Worm (Caenorhabditis elegans) whole organism, L4 larva: ENCODE data around the gene srlf-2.

Source experiments
- D1046.2 ChIP-seq: fragments of 200-800 bp; sonication (Bioruptor generic); IDR thresholded peaks from 2 replicates; pipeline ENCODE4 v1.3.6; 2022; ENCODE audit warnings: missing genetic modification characterization, missing compliant biosample characterization
- F26F4.8 ChIP-seq: fragments of 200-800 bp; sonication (Bioruptor generic); conservative IDR thresholded peaks from 2 replicates; pipeline ENCODE4 v1.3.6; 2022; ENCODE audit warnings: missing genetic modification characterization, missing compliant biosample characterization
- R02D3.7 ChIP-seq: fragments of 150-350 bp; sonication (generic microtip); optimal IDR thresholded peaks from 3 replicates; lab custom pipeline; 2014; ENCODE audit warnings: missing biosample characterization, missing genetic modification characterization
- T20F7.1 ChIP-seq: fragments of 200-800 bp; sonication (Bioruptor generic); optimal IDR thresholded peaks from 2 replicates; lab custom pipeline; 2018; ENCODE audit warnings: mild to moderate bottlenecking, missing genetic modification characterization, missing compliant biosample characterization
- Y48G9A.11 ChIP-seq: fragments of 200-800 bp; sonication (Bioruptor generic); IDR thresholded peaks from 2 replicates; pipeline ENCODE4 v1.3.6; 2022; ENCODE audit warnings: missing genetic modification reagents, missing genetic modification characterization, missing compliant biosample characterization
- ZK337.2 ChIP-seq: fragments of 200-800 bp; sonication (Bioruptor generic); IDR thresholded peaks from 2 replicates; pipeline ENCODE4 v1.3.6; 2022; ENCODE audit warnings: missing genetic modification reagents, missing genetic modification characterization, missing compliant biosample characterization
- ZK546.5 ChIP-seq, 2 experiments: sonication (generic microtip); optimal IDR thresholded peaks; 2 replicates each; lab custom pipeline; 2017; ENCODE audit warnings: missing biosample characterization in 2 of 2, missing genetic modification characterization in 2 of 2
- aha-1 ChIP-seq: fragments of 150-350 bp; peaks from one replicate; lab custom pipeline; 2014; ENCODE audit warnings: missing biosample characterization, missing genetic modification characterization
- aly-2 ChIP-seq: sonication (generic microtip); optimal IDR thresholded peaks from 2 replicates; lab custom pipeline; 2018; ENCODE audit warnings: missing biosample characterization, missing genetic modification characterization
- ama-1 ChIP-seq: fragments of 150-350 bp; optimal IDR thresholded peaks from 2 replicates; lab custom pipeline; 2014; ENCODE audit warnings: inconsistent platforms, mixed read lengths
- attf-4 ChIP-seq: sonication (generic microtip); optimal IDR thresholded peaks from 3 replicates; lab custom pipeline; 2017; ENCODE audit warnings: missing biosample characterization, missing genetic modification characterization
- ceh-62 ChIP-seq: sonication (generic microtip); optimal IDR thresholded peaks from 2 replicates; lab custom pipeline; 2017; ENCODE audit warnings: missing biosample characterization, missing genetic modification characterization
- ceh-82 ChIP-seq: sonication (generic microtip); optimal IDR thresholded peaks from 2 replicates; lab custom pipeline; 2017; ENCODE audit warnings: missing biosample characterization, missing genetic modification characterization
- ces-1 ChIP-seq: fragments of 150-350 bp; sonication (generic microtip); optimal IDR thresholded peaks from 4 replicates; lab custom pipeline; 2014; ENCODE audit warnings: missing biosample characterization, missing genetic modification reagents, missing genetic modification characterization
- daf-12 ChIP-seq: fragments of 150-350 bp; optimal IDR thresholded peaks from 2 replicates; lab custom pipeline; 2014; ENCODE audit warnings: missing biosample characterization, missing genetic modification reagents, missing genetic modification characterization
- daf-19 ChIP-seq: fragments of 200-800 bp; sonication (Bioruptor generic); conservative IDR thresholded peaks from 2 replicates; pipeline ENCODE4 v1.3.6; 2022; ENCODE audit warnings: missing genetic modification characterization, missing compliant biosample characterization
- daf-8 ChIP-seq: fragments of 200-800 bp; sonication (Bioruptor generic); IDR thresholded peaks from 2 replicates; pipeline ENCODE4 v1.3.6; 2022; ENCODE audit warnings: missing genetic modification characterization, missing compliant biosample characterization
- dpl-1 ChIP-seq: fragments of 150-350 bp; optimal IDR thresholded peaks from 2 replicates; lab custom pipeline; 2014; ENCODE audit warnings: missing biosample characterization, missing genetic modification reagents, missing genetic modification characterization
- egl-27 ChIP-seq: sonication (generic microtip); optimal IDR thresholded peaks from 3 replicates; lab custom pipeline; 2017; ENCODE audit warnings: missing biosample characterization, missing genetic modification reagents, missing genetic modification characterization
- fos-1 ChIP-seq: fragments of 150-350 bp; optimal IDR thresholded peaks from 2 replicates; lab custom pipeline; 2014; ENCODE audit warnings: missing biosample characterization, missing genetic modification characterization
- hif-1 ChIP-seq, 2 experiments: sonication (generic microtip); optimal IDR thresholded peaks; 2 replicates each; lab custom pipeline; 2016 to 2017; ENCODE audit warnings: missing compliant biosample characterization in 2 of 2, missing genetic modification characterization in 2 of 2, missing genetic modification reagents in 2 of 2, missing genotype in 2 of 2, mild to moderate bottlenecking in 1 of 2
- hlh-11 ChIP-seq: fragments of 200-800 bp; sonication (Bioruptor generic); optimal IDR thresholded peaks from 2 replicates; lab custom pipeline; 2018; ENCODE audit warnings: mild to moderate bottlenecking, missing genetic modification characterization, missing compliant biosample characterization
- hlh-30 ChIP-seq: sonication (generic microtip); optimal IDR thresholded peaks from 2 replicates; lab custom pipeline; 2017; ENCODE audit warnings: antibody characterized with exemption, mild to moderate bottlenecking, missing genetic modification characterization, missing compliant biosample characterization; ENCODE audit not compliant: insufficient read depth
- hmg-1.1 ChIP-seq: fragments of 200-800 bp; sonication (Bioruptor generic); IDR thresholded peaks from 2 replicates; pipeline ENCODE4 v1.3.6; 2022; ENCODE audit warnings: missing genetic modification reagents, missing genetic modification characterization, missing compliant biosample characterization
- jun-1 ChIP-seq: fragments of 150-350 bp; optimal IDR thresholded peaks from 2 replicates; lab custom pipeline; 2014; ENCODE audit warnings: missing biosample characterization, missing genetic modification reagents, missing genetic modification characterization
- lin-13 ChIP-seq: fragments of 150-350 bp; optimal IDR thresholded peaks from 2 replicates; lab custom pipeline; 2014; ENCODE audit warnings: missing biosample characterization, missing genetic modification reagents, missing genetic modification characterization
- lin-15B ChIP-seq: fragments of 150-350 bp; sonication (generic microtip); optimal IDR thresholded peaks from 3 replicates; lab custom pipeline; 2014; ENCODE audit warnings: missing biosample characterization, missing genetic modification characterization
- lin-29 ChIP-seq: fragments of 200-800 bp; sonication (Bioruptor generic); IDR thresholded peaks from 2 replicates; pipeline ENCODE4 v1.3.6; 2022; ENCODE audit warnings: missing genetic modification reagents, missing genetic modification characterization, missing compliant biosample characterization
- lin-38 ChIP-seq: fragments of 200-800 bp; sonication (Bioruptor generic); IDR thresholded peaks from 2 replicates; pipeline ENCODE4 v1.3.6; 2022; ENCODE audit warnings: missing genetic modification reagents, missing genetic modification characterization, missing compliant biosample characterization
- lin-39 ChIP-seq: fragments of 150-350 bp; optimal IDR thresholded peaks from 2 replicates; lab custom pipeline; 2014; ENCODE audit warnings: missing biosample characterization, missing genetic modification reagents, missing genetic modification characterization
- lir-3 ChIP-seq: sonication (generic microtip); optimal IDR thresholded peaks from 2 replicates; lab custom pipeline; 2016; ENCODE audit warnings: mild to moderate bottlenecking, missing genetic modification characterization, missing compliant biosample characterization
- madf-5 ChIP-seq, 2 experiments: fragments of 200-800 bp; sonication (Bioruptor generic); IDR thresholded peaks; 2 replicates each; pipeline ENCODE4 v1.3.6; 2022; ENCODE audit warnings: missing compliant biosample characterization in 2 of 2, missing genetic modification characterization in 2 of 2
- mdt-29 ChIP-seq: fragments of 200-800 bp; sonication (Bioruptor generic); IDR thresholded peaks from 2 replicates; pipeline ENCODE4 v1.3.6; 2022; ENCODE audit warnings: missing genetic modification reagents, missing genetic modification characterization, missing compliant biosample characterization
- mep-1 ChIP-seq: fragments of 150-350 bp; sonication (generic microtip); optimal IDR thresholded peaks from 3 replicates; lab custom pipeline; 2014; ENCODE audit warnings: missing biosample characterization, missing genetic modification characterization
- mes-2 ChIP-seq: sonication (generic microtip); optimal IDR thresholded peaks from 2 replicates; lab custom pipeline; 2016; ENCODE audit warnings: missing genotype, mild to moderate bottlenecking, missing genetic modification characterization, missing compliant biosample characterization; ENCODE audit not compliant: poor library complexity, severe bottlenecking
- nhr-102 ChIP-seq: sonication (generic microtip); optimal IDR thresholded peaks from 2 replicates; lab custom pipeline; 2016; ENCODE audit warnings: mild to moderate bottlenecking, missing genetic modification characterization, moderate library complexity, missing compliant biosample characterization
- nhr-11 ChIP-seq: fragments of 150-350 bp; optimal IDR thresholded peaks from 2 replicates; lab custom pipeline; 2014; ENCODE audit warnings: missing biosample characterization, missing genetic modification characterization
- nhr-25 ChIP-seq: sonication (generic microtip); optimal IDR thresholded peaks from 2 replicates; lab custom pipeline; 2017; ENCODE audit warnings: missing genetic modification characterization, mild to moderate bottlenecking, missing compliant biosample characterization, antibody characterized with exemption, moderate library complexity, borderline replicate concordance; ENCODE audit not compliant: insufficient read depth
- nhr-48 ChIP-seq: sonication (generic microtip); optimal IDR thresholded peaks from 2 replicates; lab custom pipeline; 2016; ENCODE audit warnings: mild to moderate bottlenecking, missing genetic modification characterization, missing compliant biosample characterization
- nhr-76 ChIP-seq: fragments of 150-350 bp; optimal IDR thresholded peaks from 2 replicates; lab custom pipeline; 2014; ENCODE audit warnings: missing biosample characterization, missing genetic modification characterization
- pha-4 ChIP-seq, 2 experiments: fragments of 150-350 bp in 1 of 2; fragments of 200-800 bp in 1 of 2; sonication (Bioruptor generic) in 1 of 2; IDR thresholded peaks in 1 of 2; optimal IDR thresholded peaks in 1 of 2; 2 replicates each; pipeline versions ENCODE4 v1.3.6 to Lab custom; 2014 to 2022; ENCODE audit warnings: missing genetic modification characterization in 2 of 2, missing genetic modification reagents in 2 of 2, missing biosample characterization in 1 of 2, missing compliant biosample characterization in 1 of 2
- pqm-1 ChIP-seq: sonication (generic microtip); optimal IDR thresholded peaks from 2 replicates; lab custom pipeline; 2017; ENCODE audit warnings: missing biosample characterization, missing genetic modification characterization
- sdz-12 ChIP-seq: fragments of 200-800 bp; sonication (Bioruptor generic); optimal IDR thresholded peaks from 2 replicates; lab custom pipeline; 2018; ENCODE audit warnings: mild to moderate bottlenecking, missing genetic modification characterization, missing compliant biosample characterization
- snpc-1.2 ChIP-seq: fragments of 200-800 bp; sonication (Bioruptor generic); IDR thresholded peaks from 2 replicates; pipeline ENCODE4 v1.3.6; 2022; ENCODE audit warnings: missing genetic modification reagents, missing genetic modification characterization, missing compliant biosample characterization
- spr-1 ChIP-seq: sonication (generic microtip); optimal IDR thresholded peaks from 2 replicates; lab custom pipeline; 2016; ENCODE audit warnings: mild to moderate bottlenecking, missing genetic modification characterization, missing compliant biosample characterization
- tag-97 ChIP-seq: fragments of 200-800 bp; sonication (Bioruptor generic); IDR thresholded peaks from 2 replicates; pipeline ENCODE4 v1.3.6; 2022; ENCODE audit warnings: missing genetic modification characterization, missing compliant biosample characterization
- tra-1 ChIP-seq: fragments of 200-800 bp; sonication (Bioruptor generic); IDR thresholded peaks from 2 replicates; pipeline ENCODE4 v1.3.6; 2022; ENCODE audit warnings: missing genetic modification reagents, missing genetic modification characterization, missing compliant biosample characterization
- unc-39 ChIP-seq: sonication (generic microtip); optimal IDR thresholded peaks from 2 replicates; lab custom pipeline; 2017; ENCODE audit warnings: missing biosample characterization, missing genetic modification characterization
- unc-62 ChIP-seq, 3 experiments: fragments of 150-350 bp in 1 of 3; sonication (generic microtip); optimal IDR thresholded peaks in 2 of 3; peaks in 1 of 3; 1 replicate in 1 of 3; 2 replicates in 2 of 3; lab custom pipeline; 2014 to 2017; ENCODE audit warnings: missing biosample characterization in 3 of 3, missing genetic modification characterization in 3 of 3, missing genetic modification reagents in 3 of 3, missing genotype in 1 of 3
- vab-7 ChIP-seq: fragments of 200-800 bp; sonication (Bioruptor generic); IDR thresholded peaks from 2 replicates; pipeline ENCODE4 v1.3.6; 2022; ENCODE audit warnings: missing genetic modification reagents, missing genetic modification characterization, missing compliant biosample characterization
- zfp-2 ChIP-seq: sonication (generic microtip); optimal IDR thresholded peaks from 2 replicates; lab custom pipeline; 2016; ENCODE audit warnings: mild to moderate bottlenecking, missing genetic modification characterization, missing compliant biosample characterization
- zip-11 ChIP-seq: fragments of 200-800 bp; sonication (Bioruptor generic); IDR thresholded peaks from 2 replicates; pipeline ENCODE4 v1.3.6; 2022; ENCODE audit warnings: missing genetic modification characterization, missing compliant biosample characterization

Gene srlf-2

DNA sequence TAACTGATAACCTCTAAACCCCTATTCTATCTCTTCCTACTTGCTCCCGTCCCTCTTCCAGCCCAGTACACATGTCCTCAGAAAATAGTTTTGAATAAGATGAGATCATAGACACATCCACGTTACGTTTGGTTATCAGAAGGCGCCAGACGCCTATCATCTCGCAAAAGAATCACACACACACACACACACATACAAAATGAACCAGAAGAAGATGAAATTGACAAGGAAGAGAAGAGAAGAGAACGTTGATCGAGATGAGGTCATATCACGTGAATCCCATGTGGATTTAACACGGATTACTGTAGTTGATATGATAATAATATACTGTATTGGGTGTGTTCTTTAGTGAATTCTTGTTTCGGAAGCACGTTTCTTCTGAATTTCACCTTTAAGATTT is 36.0 kb downstream of the srlf-2 start (continued):
- no peak for TF ChIP-seq mes-2
- no peak for TF ChIP-seq lir-3
- no peak for TF ChIP-seq daf-12 (tag; lab: Kevin White, UChicago)
- no peak for TF ChIP-seq vab-7
- peak; percentile 94 for TF ChIP-seq nhr-11 (tag; lab: Kevin White, UChicago)
- peak in 1 of 2 experiments; percentile 27 for TF ChIP-seq hif-1 (tag; optimal IDR thresholded peaks at IDR 0.05; lab: Kevin White, UChicago)
- no peak for TF ChIP-seq snpc-1.2
- peak; percentile 95 for TF ChIP-seq nhr-48 (tag; lab: Kevin White, UChicago)
- no peak for TF ChIP-seq lin-38 (GFP tag; lab: Robert Waterston, UW)
- TF ChIP-seq tag-97 (GFP tag; lab: Robert Waterston, UW), result no peak
- no peak for TF ChIP-seq zfp-2
- no peak for TF ChIP-seq lin-29 (GFP tag; lab: Robert Waterston, UW)
- no peak for TF ChIP-seq daf-19 (GFP tag; lab: Robert Waterston, UW)
- TF ChIP-seq aha-1, result peak; percentile 35
- peak; percentile 88 for TF ChIP-seq hlh-30 (tag; lab: Kevin White, UChicago)
- TF ChIP-seq ZK337.2, result no peak
- TF ChIP-seq lin-39 (tag; lab: Kevin White, UChicago), result no peak
- no peak for TF ChIP-seq fos-1 (tag; lab: Kevin White, UChicago)
- TF ChIP-seq hmg-1.1, result no peak
- no peak for TF ChIP-seq T20F7.1 (GFP tag; lab: Kevin White, UChicago)
- no peak for TF ChIP-seq dpl-1
- no peak for TF ChIP-seq Y48G9A.11
- TF ChIP-seq jun-1 (tag; lab: Kevin White, UChicago), result no peak
- no peak for TF ChIP-seq spr-1 (tag; lab: Kevin White, UChicago)
- no peak for TF ChIP-seq ceh-82 (tag; lab: Kevin White, UChicago)
- no peak for TF ChIP-seq ama-1 (lab: Kevin White, UChicago)
- TF ChIP-seq madf-5 (GFP tag; IDR thresholded peaks at IDR 0.05; lab: Robert Waterston, UW), result no peak
- TF ChIP-seq mep-1, result no peak
- peak; percentile 90 for TF ChIP-seq hlh-11 (tag; lab: Kevin White, UChicago)
- no peak for TF ChIP-seq R02D3.7 (tag; lab: Kevin White, UChicago)
- no peak for TF ChIP-seq egl-27 (tag; lab: Kevin White, UChicago)
- TF ChIP-seq nhr-25 (tag; lab: Kevin White, UChicago), result no peak
- TF ChIP-seq zip-11 (GFP tag; lab: Robert Waterston, UW), result no peak
- TF ChIP-seq ceh-62 (tag; lab: Kevin White, UChicago), result no peak
- no peak for TF ChIP-seq aly-2 (tag; lab: Kevin White, UChicago)
- TF ChIP-seq nhr-102 (tag; lab: Kevin White, UChicago), result no peak
- no peak for TF ChIP-seq pqm-1 (tag; lab: Kevin White, UChicago)
- TF ChIP-seq daf-8 (GFP tag; lab: Robert Waterston, UW), result no peak
- TF ChIP-seq tra-1 (GFP tag; lab: Robert Waterston, UW), result no peak
- TF ChIP-seq attf-4 (tag; lab: Kevin White, UChicago), result no peak
- TF ChIP-seq sdz-12 (GFP tag; lab: Kevin White, UChicago), result no peak
- TF ChIP-seq F26F4.8 (GFP tag; lab: Robert Waterston, UW), result no peak
- TF ChIP-seq lin-13 (GFP tag; lab: Kevin White, UChicago), result no peak
- TF ChIP-seq ces-1 (GFP tag; lab: Kevin White, UChicago), result no peak
- TF ChIP-seq lin-15B (tag; lab: Kevin White, UChicago), result no peak
- no peak for TF ChIP-seq D1046.2 (GFP tag; lab: Robert Waterston, UW)
- no peak for TF ChIP-seq nhr-76
- no peak for TF ChIP-seq pha-4 (GFP tag; IDR thresholded peaks at IDR 0.05; lab: Robert Waterston, UW)
- TF ChIP-seq pha-4 (tag; optimal IDR thresholded peaks at IDR 0.05; lab: Kevin White, UChicago), result no peak
- no peak for TF ChIP-seq ZK546.5 (tag; optimal IDR thresholded peaks at IDR 0.05; lab: Kevin White, UChicago)
- peak in 1 of 2 experiments; percentile 98 for TF ChIP-seq unc-62 (GFP tag; optimal IDR thresholded peaks at IDR 0.05 in 1 of 2; lab: Kevin White, UChicago)
- TF ChIP-seq unc-62 (tag; optimal IDR thresholded peaks at IDR 0.05; lab: Kevin White, UChicago), result no peak
- TF ChIP-seq mdt-29, result peak; percentile 59; the same call in 1 of the 2 replicates
- TF ChIP-seq unc-39 (tag; lab: Kevin White, UChicago), result no peak
